Worm (Caenorhabditis elegans): ENCODE measurements around the gene C06E7.4.

C06E7.4 gene

ce11 chrIV:5806348-5806747, 53.4 kb downstream of the C06E7.4 start:
- TF ChIP-seq snu-23 (GFP tag; optimal IDR thresholded peaks at IDR 0.05) (peak; percentile 33), Y116A8C.19 (tag; optimal IDR thresholded peaks at IDR 0.05; ENCODE audit: borderline replicate concordance) (no peak), lsy-2 (tag; optimal IDR thresholded peaks at IDR 0.05) (peak in 1 of 2 experiments; percentile 57)

- peak in 2 of 3 experiments; percentile 13 to 21 for TF ChIP-seq dpl-1 (GFP tag; optimal IDR thresholded peaks at IDR 0.05)
- TF ChIP-seq ztf-4 (tag; optimal IDR thresholded peaks at IDR 0.05), result peak; percentile 41
- TF ChIP-seq mdl-1 (tag; optimal IDR thresholded peaks at IDR 0.05), result peak in 1 of 2 experiments; percentile 16
- no peak for TF ChIP-seq C04F5.9 (tag; optimal IDR thresholded peaks at IDR 0.05)
- TF ChIP-seq tbx-2 (tag; optimal IDR thresholded peaks at IDR 0.05), result peak; percentile 38
- peak; percentile 22 for TF ChIP-seq skn-1 (tag; optimal IDR thresholded peaks at IDR 0.05)
- no peak for TF ChIP-seq hlh-17 (GFP tag; optimal IDR thresholded peaks at IDR 0.05; ENCODE audit: borderline replicate concordance)
- TF ChIP-seq C16A3.4 (tag; optimal IDR thresholded peaks at IDR 0.05), result peak; percentile 45
- no peak for TF ChIP-seq tlp-1 (tag; optimal IDR thresholded peaks at IDR 0.05)
- TF ChIP-seq ceh-8 (GFP tag; optimal IDR thresholded peaks at IDR 0.05), result no peak
- no peak for TF ChIP-seq Y116A8C.19 (tag; optimal IDR thresholded peaks at IDR 0.05; ENCODE audit: borderline replicate concordance)
- no peak for TF ChIP-seq snpc-4 (tag; optimal IDR thresholded peaks at IDR 0.05)
- no peak for TF ChIP-seq ceh-63 (GFP tag; optimal IDR thresholded peaks at IDR 0.05)
- TF ChIP-seq lsy-2 (tag; optimal IDR thresholded peaks at IDR 0.05), result peak; percentile 88 to 97
- peak; percentile 24 for TF ChIP-seq unc-86 (tag; optimal IDR thresholded peaks at IDR 0.05)
- peak; percentile 11 for TF ChIP-seq fkh-10 (GFP tag; optimal IDR thresholded peaks at IDR 0.05)
- peak; percentile 31 for TF ChIP-seq egl-13 (tag; optimal IDR thresholded peaks at IDR 0.05)
- TF ChIP-seq fkh-8 (tag; optimal IDR thresholded peaks at IDR 0.05), result peak; percentile 89
- TF ChIP-seq nhr-28 (tag; optimal IDR thresholded peaks at IDR 0.05), result no peak
- no peak for TF ChIP-seq zag-1 (tag; optimal IDR thresholded peaks at IDR 0.05)
- peak; percentile 27 for TF ChIP-seq blmp-1 (tag; optimal IDR thresholded peaks at IDR 0.05)
- 0 out of 2 replicates have a peak, but pooled peaks have one; percentile 14 for TF ChIP-seq nhr-19 (GFP tag; conservative IDR thresholded peaks at IDR 0.05)
- TF ChIP-seq unc-30 (tag; optimal IDR thresholded peaks at IDR 0.05), result no peak
- TF ChIP-seq nhr-85 (tag), result peak; percentile 70
- peak; percentile 63 for TF ChIP-seq swsn-7 (tag; optimal IDR thresholded peaks at IDR 0.05)
- peak; percentile 61 for TF ChIP-seq nhr-47 (tag; optimal IDR thresholded peaks at IDR 0.05)
- peak; percentile 40 to 45 for TF ChIP-seq efl-1 (optimal IDR thresholded peaks at IDR 0.05)
- TF ChIP-seq efl-1 (GFP tag; optimal IDR thresholded peaks at IDR 0.05 in 1 of 2), result no peak
- no peak for TF ChIP-seq unc-130 (tag; optimal IDR thresholded peaks at IDR 0.05)
- peak; percentile 65 for TF ChIP-seq fos-1 (tag; optimal IDR thresholded peaks at IDR 0.05)
- peak; percentile 68 for TF ChIP-seq mep-1 (tag; optimal IDR thresholded peaks at IDR 0.05)
- TF ChIP-seq dsc-1 (tag; optimal IDR thresholded peaks at IDR 0.05), result peak; percentile 71
- TF ChIP-seq ceh-82 (tag; optimal IDR thresholded peaks at IDR 0.05), result peak in 2 of 3 experiments; percentile 6 to 70
- TF ChIP-seq nhr-71 (tag; optimal IDR thresholded peaks at IDR 0.05), result peak; percentile 80
- TF ChIP-seq snu-23 (GFP tag; optimal IDR thresholded peaks at IDR 0.05), result peak; percentile 80
- TF ChIP-seq lin-35 (GFP tag; optimal IDR thresholded peaks at IDR 0.05), result peak in 1 of 2 experiments; percentile 38
- TF ChIP-seq nhr-90 (tag; optimal IDR thresholded peaks at IDR 0.05; ENCODE audit: poor library complexity), result no peak
- peak; percentile 44 for TF ChIP-seq nhr-237 (tag; optimal IDR thresholded peaks at IDR 0.05)
- no peak for TF ChIP-seq hlh-4 (tag; optimal IDR thresholded peaks at IDR 0.05)
- TF ChIP-seq ztf-11 (tag; optimal IDR thresholded peaks at IDR 0.05), result peak in 1 of 2 experiments; percentile 8
- no peak for TF ChIP-seq F16B12.6 (tag; optimal IDR thresholded peaks at IDR 0.05)
- TF ChIP-seq pax-3 (tag; optimal IDR thresholded peaks at IDR 0.05), result peak; percentile 61
- TF ChIP-seq nhr-20 (tag; optimal IDR thresholded peaks at IDR 0.05), result peak; percentile 31
- no peak for TF ChIP-seq sptf-1 (tag; optimal IDR thresholded peaks at IDR 0.05)
- TF ChIP-seq jun-1 (tag; optimal IDR thresholded peaks at IDR 0.05), result peak; percentile 55
- peak; percentile 89 for TF ChIP-seq lin-14 (GFP tag; optimal IDR thresholded peaks at IDR 0.05)
- TF ChIP-seq xbp-1 (tag; optimal IDR thresholded peaks at IDR 0.05), result peak; percentile 62
- no peak for TF ChIP-seq irx-1 (tag; optimal IDR thresholded peaks at IDR 0.05)
- TF ChIP-seq isw-1 (GFP tag; IDR thresholded peaks at IDR 0.05), result peak; percentile 33
Observed at ce11 chrIV:5805477-5805876, 54.3 kb downstream of the C06E7.4 start.

All from whole organism, L1 larva.